Fruit fly (Drosophila melanogaster) whole organism, embryonic: Measurements from ENCODE around the gene mop.

ENCODE experiments used
- Abd-B ChIP-seq: fragments of 200-800 bp; sonication (Bioruptor generic); optimal IDR thresholded peaks from 2 replicates; lab custom pipeline; 2018; ENCODE audit warnings: missing biosample characterization, mild to moderate bottlenecking, missing genetic modification characterization, moderate library complexity
- Asciz ChIP-seq: fragments of 200-800 bp; sonication (Bioruptor generic); optimal IDR thresholded peaks from 2 replicates; lab custom pipeline; 2017; ENCODE audit warnings: missing biosample characterization, mild to moderate bottlenecking, missing genetic modification characterization, missing genetic modification reagents
- Bgb ChIP-seq: fragments of 200-800 bp; sonication (Bioruptor generic); IDR thresholded peaks from 2 replicates; pipeline ENCODE4 v1.3.6; 2022; ENCODE audit warnings: missing biosample characterization, missing genetic modification characterization; ENCODE audit not compliant: partially characterized antibody
- CG10654 ChIP-seq: fragments of 200-800 bp; sonication (Bioruptor generic); optimal IDR thresholded peaks from 2 replicates; lab custom pipeline; 2016; ENCODE audit warnings: missing biosample characterization, missing genetic modification characterization
- CG1233 ChIP-seq: fragments of 200-800 bp; sonication (Bioruptor generic); optimal IDR thresholded peaks from 4 replicates; lab custom pipeline; 2018; ENCODE audit warnings: missing biosample characterization, mild to moderate bottlenecking, missing genetic modification characterization
- CG13624 ChIP-seq: fragments of 200-800 bp; sonication (Bioruptor generic); optimal IDR thresholded peaks from 2 replicates; lab custom pipeline; 2016; ENCODE audit warnings: missing biosample characterization, missing genetic modification characterization
- CG15011 ChIP-seq: fragments of 200-800 bp; sonication (Bioruptor generic); optimal IDR thresholded peaks from 3 replicates; lab custom pipeline; 2018; ENCODE audit warnings: missing biosample characterization, mild to moderate bottlenecking, missing genetic modification characterization
- CG1602 ChIP-seq: fragments of 200-800 bp; sonication (Bioruptor generic); optimal IDR thresholded peaks from 3 replicates; lab custom pipeline; 2016; ENCODE audit warnings: missing biosample characterization, missing genetic modification characterization
- CG16863 ChIP-seq: fragments of 200-800 bp; sonication (Bioruptor generic); optimal IDR thresholded peaks from 3 replicates; lab custom pipeline; 2016; ENCODE audit warnings: missing biosample characterization, missing genetic modification characterization
- CG18599 ChIP-seq: fragments of 200-800 bp; sonication (Bioruptor generic); optimal IDR thresholded peaks from 3 replicates; lab custom pipeline; 2017; ENCODE audit warnings: missing biosample characterization, missing genetic modification characterization, mild to moderate bottlenecking, moderate library complexity, missing genetic modification reagents
- CG3995 ChIP-seq: fragments of 200-800 bp; sonication (Bioruptor generic); optimal IDR thresholded peaks from 3 replicates; lab custom pipeline; 2016; ENCODE audit warnings: missing biosample characterization, missing genetic modification characterization
- CG6254 ChIP-seq: fragments of 200-800 bp; sonication (Bioruptor generic); optimal IDR thresholded peaks from 3 replicates; lab custom pipeline; 2017; ENCODE audit warnings: mild to moderate bottlenecking, missing biosample characterization, missing genetic modification reagents, missing genetic modification characterization
- CG6272 ChIP-seq: fragments of 200-800 bp; sonication (Bioruptor generic); IDR thresholded peaks from 2 replicates; pipeline ENCODE4 v1.3.6; 2022; ENCODE audit warnings: missing biosample characterization, missing genetic modification characterization
- CG7987 ChIP-seq: fragments of 200-800 bp; sonication (Bioruptor generic); optimal IDR thresholded peaks from 2 replicates; lab custom pipeline; 2018; ENCODE audit warnings: missing biosample characterization, mild to moderate bottlenecking, missing genetic modification characterization, moderate library complexity
- CG8478 ChIP-seq: fragments of >200 bp; optimal IDR thresholded peaks from 2 replicates; lab custom pipeline; 2018
- D19A ChIP-seq: fragments of 200-800 bp; optimal IDR thresholded peaks from 3 replicates; lab custom pipeline; 2019; ENCODE audit warnings: missing biosample characterization, mild to moderate bottlenecking, missing genetic modification characterization, moderate library complexity
- Dip3 ChIP-seq: fragments of 200-800 bp; sonication (Bioruptor generic); optimal IDR thresholded peaks from 3 replicates; lab custom pipeline; 2016; ENCODE audit warnings: missing biosample characterization, missing genetic modification characterization
- Dll ChIP-seq: fragments of 200-800 bp; sonication (Bioruptor generic); IDR thresholded peaks from 4 replicates; pipeline ENCODE4 v1.3.6; 2022; ENCODE audit warnings: missing biosample characterization, missing genetic modification characterization; ENCODE audit not compliant: partially characterized antibody
- Eip74EF ChIP-seq, 2 experiments: fragments of 200-800 bp in 1 of 2; fragments of >200 bp in 1 of 2; sonication (Bioruptor generic) in 1 of 2; optimal IDR thresholded peaks; 2 replicates each; lab custom pipeline; 2017 to 2019; ENCODE audit warnings: missing biosample characterization in 2 of 2, missing genetic modification characterization in 2 of 2, mild to moderate bottlenecking in 1 of 2, moderate library complexity in 1 of 2
- GATAe ChIP-seq: fragments of 200-800 bp; sonication (Bioruptor generic); conservative IDR thresholded peaks from 2 replicates; pipeline ENCODE4 v1.3.6; 2022; ENCODE audit warnings: missing biosample characterization, missing genetic modification characterization
- HHEX ChIP-seq: fragments of 200-800 bp; sonication (Bioruptor generic); optimal IDR thresholded peaks from 3 replicates; lab custom pipeline; 2017; ENCODE audit warnings: missing biosample characterization, mild to moderate bottlenecking, missing genetic modification characterization, missing genetic modification reagents
- MESR4 ChIP-seq: fragments of 200-800 bp; sonication (Bioruptor generic); optimal IDR thresholded peaks from 2 replicates; lab custom pipeline; 2018; ENCODE audit warnings: missing biosample characterization, mild to moderate bottlenecking, missing genetic modification characterization, moderate library complexity
- Med ChIP-seq: fragments of 200-800 bp; sonication (Bioruptor generic); peaks from one replicate; lab custom pipeline; 2016; ENCODE audit warnings: missing biosample characterization, missing genetic modification characterization, mild to moderate bottlenecking, inconsistent platforms, moderate library complexity
- Myb ChIP-seq: fragments of 200-800 bp; sonication (Bioruptor generic); optimal IDR thresholded peaks from 2 replicates; lab custom pipeline; 2016; ENCODE audit warnings: missing biosample characterization, missing genetic modification characterization
- NFAT ChIP-seq: fragments of 200-800 bp; sonication (Bioruptor generic); IDR thresholded peaks from 2 replicates; pipeline ENCODE4 v1.3.6; 2022; ENCODE audit warnings: missing biosample characterization, missing genetic modification characterization
- Rx ChIP-seq: fragments of 200-800 bp; sonication (Bioruptor generic); IDR thresholded peaks from 2 replicates; pipeline ENCODE4 v1.3.6; 2022; ENCODE audit warnings: missing biosample characterization, missing genetic modification characterization
- Xbp1 ChIP-seq: fragments of 200-800 bp; sonication (Bioruptor generic); optimal IDR thresholded peaks from 3 replicates; lab custom pipeline; 2016; ENCODE audit warnings: missing biosample characterization, mild to moderate bottlenecking, missing genetic modification characterization
- ap ChIP-seq: fragments of 200-800 bp; sonication (Bioruptor generic); IDR thresholded peaks from 2 replicates; pipeline ENCODE4 v1.3.6; 2022; ENCODE audit warnings: missing biosample characterization, missing genetic modification characterization
- ash1 ChIP-seq: fragments of 200-800 bp; sonication (Bioruptor generic); optimal IDR thresholded peaks from 2 replicates; lab custom pipeline; 2018; ENCODE audit warnings: missing biosample characterization, mild to moderate bottlenecking, missing genetic modification characterization
- chinmo ChIP-seq: fragments of 200-800 bp; sonication (Bioruptor generic); IDR thresholded peaks from 4 replicates; pipeline ENCODE4 v1.3.6; 2022; ENCODE audit warnings: missing biosample characterization, missing genetic modification characterization; ENCODE audit not compliant: partially characterized antibody
- ci ChIP-seq: fragments of 200-800 bp; sonication (Bioruptor generic); IDR thresholded peaks from 3 replicates; pipeline ENCODE4 v1.3.6; 2022; ENCODE audit warnings: missing biosample characterization, missing genetic modification characterization
- danr ChIP-seq: fragments of 200-800 bp; sonication (Bioruptor generic); IDR thresholded peaks from 2 replicates; pipeline ENCODE4 v1.3.6; 2022; ENCODE audit warnings: missing biosample characterization, missing genetic modification characterization
- dmrt11E ChIP-seq: fragments of 200-800 bp; sonication (Bioruptor generic); optimal IDR thresholded peaks from 3 replicates; lab custom pipeline; 2018; ENCODE audit warnings: missing biosample characterization, mild to moderate bottlenecking, missing genetic modification characterization, moderate library complexity
- dysf ChIP-seq: fragments of 200-800 bp; sonication (Bioruptor generic); IDR thresholded peaks from 3 replicates; pipeline ENCODE4 v1.3.6; 2022; ENCODE audit warnings: missing biosample characterization, missing genetic modification characterization
- ewg ChIP-seq: fragments of 200-800 bp; sonication (Bioruptor generic); optimal IDR thresholded peaks from 3 replicates; lab custom pipeline; 2017; ENCODE audit warnings: mild to moderate bottlenecking, missing biosample characterization, missing genetic modification reagents, missing genetic modification characterization
- fd102C ChIP-seq: fragments of 200-800 bp; sonication (Bioruptor generic); optimal IDR thresholded peaks from 2 replicates; lab custom pipeline; 2018; ENCODE audit warnings: missing biosample characterization, mild to moderate bottlenecking, missing genetic modification characterization, moderate library complexity
- grn ChIP-seq: fragments of 200-800 bp; sonication (Bioruptor generic); optimal IDR thresholded peaks from 3 replicates; lab custom pipeline; 2017; ENCODE audit warnings: missing biosample characterization, missing genetic modification characterization
- gsb ChIP-seq: fragments of 200-800 bp; sonication (Bioruptor generic); IDR thresholded peaks from 2 replicates; pipeline ENCODE4 v1.3.6; 2022; ENCODE audit warnings: missing biosample characterization, missing genetic modification characterization
- h ChIP-seq: fragments of >200 bp; optimal IDR thresholded peaks from 2 replicates; lab custom pipeline; 2017
- hth ChIP-seq: fragments of >200 bp; optimal IDR thresholded peaks from 2 replicates; lab custom pipeline; 2017; ENCODE audit warnings: inconsistent platforms
- insv ChIP-seq, 2 experiments: fragments of 200-800 bp; sonication (Bioruptor generic); optimal IDR thresholded peaks; 3 replicates each; lab custom pipeline; 2016 to 2018; ENCODE audit warnings: missing biosample characterization in 2 of 2, missing genetic modification characterization in 2 of 2
- sc ChIP-seq, 3 experiments: fragments of >200 bp in 2 of 3; fragments of 200-800 bp in 1 of 3; sonication (Bioruptor generic) in 1 of 3; optimal IDR thresholded peaks; 2 replicates in 2 of 3; 3 replicates in 1 of 3; lab custom pipeline; 2017; ENCODE audit warnings: mild to moderate bottlenecking in 1 of 3, missing biosample characterization in 1 of 3, missing genetic modification characterization in 1 of 3, missing genetic modification reagents in 1 of 3
- seq ChIP-seq: fragments of 200-800 bp; sonication (Bioruptor generic); IDR thresholded peaks from 2 replicates; pipeline ENCODE4 v1.3.6; 2022; ENCODE audit warnings: missing biosample characterization, missing genetic modification characterization
- ssp ChIP-seq: fragments of 200-800 bp; sonication (Bioruptor generic); IDR thresholded peaks from 2 replicates; pipeline ENCODE4 v1.3.6; 2022; ENCODE audit warnings: missing biosample characterization, missing genetic modification characterization
- stc ChIP-seq: fragments of 200-800 bp; sonication (Bioruptor generic); IDR thresholded peaks from 2 replicates; pipeline ENCODE4 v1.3.6; 2022; ENCODE audit warnings: missing biosample characterization, missing genetic modification characterization
- trh ChIP-seq: fragments of 200-800 bp; sonication (Bioruptor generic); optimal IDR thresholded peaks from 2 replicates; lab custom pipeline; 2016; ENCODE audit warnings: missing biosample characterization, missing genetic modification characterization
- tx ChIP-seq: fragments of 200-800 bp; sonication (Bioruptor generic); optimal IDR thresholded peaks from 2 replicates; lab custom pipeline; 2016; ENCODE audit warnings: missing biosample characterization, missing genetic modification characterization
- unc-4 ChIP-seq: fragments of 200-800 bp; sonication (Bioruptor generic); IDR thresholded peaks from 2 replicates; pipeline ENCODE4 v1.3.6; 2022; ENCODE audit warnings: missing biosample characterization, missing genetic modification characterization; ENCODE audit not compliant: partially characterized antibody

mop gene

dm6 chr3L:14761837-14762785, 13.8 kb downstream of the mop start, which contains the start of the genes Tsen34 and Mgat4a (continued):
- TF ChIP-seq gsb (GFP tag; lab: Robert Waterston, UW), result peak; percentile 38; the same call in 1 of the 2 replicates
- TF ChIP-seq h (lab: Kevin White, UChicago), result no peak
- peak; percentile 14; the same call in 1 of the 2 replicates for TF ChIP-seq seq (GFP tag; lab: Robert Waterston, UW)
- TF ChIP-seq unc-4 (GFP tag; lab: Robert Waterston, UW), result peak; percentile 66
- TF ChIP-seq GATAe, result no peak
- no peak for TF ChIP-seq Eip74EF (GFP tag; optimal IDR thresholded peaks at IDR 0.05; lab: Kevin White, UChicago)
- TF ChIP-seq trh, result no peak
- TF ChIP-seq dmrt11E, result no peak
- no peak for TF ChIP-seq CG16863 (GFP tag; lab: Kevin White, UChicago)
- TF ChIP-seq insv (GFP tag; optimal IDR thresholded peaks at IDR 0.05; lab: Kevin White, UChicago), result peak in 1 of 2 experiments; percentile 78
- TF ChIP-seq ewg, result no peak
- TF ChIP-seq CG13624, result peak; percentile 52
- TF ChIP-seq Rx (GFP tag; lab: Robert Waterston, UW), result no peak
- TF ChIP-seq MESR4 (GFP tag; lab: Kevin White, UChicago), result peak; percentile 84
- TF ChIP-seq CG1602, result no peak
- 0 out of 3 replicates have a peak, but pooled peaks have one; percentile 6 for TF ChIP-seq ci (GFP tag; lab: Robert Waterston, UW)
- peak; percentile 59 for TF ChIP-seq ash1 (GFP tag; lab: Kevin White, UChicago)
- peak; percentile 37 for TF ChIP-seq tx
- peak; percentile 96 for TF ChIP-seq Med (GFP tag; lab: Kevin White, UChicago)
- no peak for TF ChIP-seq CG6254
- TF ChIP-seq Dll (GFP tag; lab: Robert Waterston, UW), result peak; percentile 61; the same call in 2 of the 4 replicates
- TF ChIP-seq CG1233, result peak; percentile 47
- no peak for TF ChIP-seq danr (GFP tag; lab: Robert Waterston, UW)
- no peak for TF ChIP-seq CG10654
- peak; percentile 65 for TF ChIP-seq CG15011 (GFP tag; lab: Kevin White, UChicago)
- no peak for TF ChIP-seq Asciz (GFP tag; lab: Kevin White, UChicago)
- TF ChIP-seq hth (lab: Kevin White, UChicago), result no peak
- peak; percentile 18 for TF ChIP-seq Myb (GFP tag; lab: Kevin White, UChicago)
- no peak for TF ChIP-seq grn (GFP tag; lab: Kevin White, UChicago)
- peak; percentile 71 for TF ChIP-seq CG7987 (GFP tag; lab: Kevin White, UChicago)
- peak; percentile 73 for TF ChIP-seq Bgb (GFP tag; lab: Robert Waterston, UW)
- TF ChIP-seq ap (GFP tag; lab: Robert Waterston, UW), result no peak
- peak; percentile 82 for TF ChIP-seq CG18599 (GFP tag; lab: Kevin White, UChicago)
- no peak for TF ChIP-seq Abd-B (GFP tag; lab: Kevin White, UChicago)
- no peak for TF ChIP-seq sc (optimal IDR thresholded peaks at IDR 0.05; lab: Kevin White, UChicago)
- no peak for TF ChIP-seq sc (GFP tag; optimal IDR thresholded peaks at IDR 0.05; lab: Kevin White, UChicago)
- no peak for TF ChIP-seq stc (GFP tag; lab: Robert Waterston, UW)
- TF ChIP-seq CG6272 (GFP tag; lab: Robert Waterston, UW), result no peak
- no peak; the same call in 1 of the 2 replicates for TF ChIP-seq ssp (GFP tag; lab: Robert Waterston, UW)
- TF ChIP-seq HHEX, result peak; percentile 50
- 0 out of 4 replicates have a peak, but pooled peaks have one; percentile 65 for TF ChIP-seq chinmo
- TF ChIP-seq Dip3 (GFP tag; lab: Kevin White, UChicago), result peak; percentile 3
- peak; percentile 41; the same call in 1 of the 3 replicates for TF ChIP-seq dysf (GFP tag; lab: Robert Waterston, UW)
- peak; percentile 65 for TF ChIP-seq NFAT (GFP tag; lab: Robert Waterston, UW)
- TF ChIP-seq CG3995 (GFP tag; lab: Kevin White, UChicago), result peak; percentile 18
- no peak for TF ChIP-seq D19A (tag; lab: Kevin White, UChicago)
- no peak for TF ChIP-seq fd102C
- no peak for TF ChIP-seq CG8478
- TF ChIP-seq Xbp1, result no peak
